Fruit fly (Drosophila melanogaster): ENCODE measurements around the gene FRG1.

Gene FRG1

dm6 chr3L:20299110-20299509 is 2.3 kb upstream of the FRG1 start, which contains the start of gene SCCRO4:
TSS of gene SCCRO4 (plus strand) at chr3L:20299410.
- TF ChIP-seq pan (optimal IDR thresholded peaks at IDR 0.05) (no peak), CG8478 (optimal IDR thresholded peaks at IDR 0.05) (no peak), EcR (GFP tag; optimal IDR thresholded peaks at IDR 0.05) (no peak), Dll (optimal IDR thresholded peaks at IDR 0.05) (no peak), usp (GFP tag; optimal IDR thresholded peaks at IDR 0.05) (no peak), psq (optimal IDR thresholded peaks at IDR 0.05) (no peak)

DNA sequence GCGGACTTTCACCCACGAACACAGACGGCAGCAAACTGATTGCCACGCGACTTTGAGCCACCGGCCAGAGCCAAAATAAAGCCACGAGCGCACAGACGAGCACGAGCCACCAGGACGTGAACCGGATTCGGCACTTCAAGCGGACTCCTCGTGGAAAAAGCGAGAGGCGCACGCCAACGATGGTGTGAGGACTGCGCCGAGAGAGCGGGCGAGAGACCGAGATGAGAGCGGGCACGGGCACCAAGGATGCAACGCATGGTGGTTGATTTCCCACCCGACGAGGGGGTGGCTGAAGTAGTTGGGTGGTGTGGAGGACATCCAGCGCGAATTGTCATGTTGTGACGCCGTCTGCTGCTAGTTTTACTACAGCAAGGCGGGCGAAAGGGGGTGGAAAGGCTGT is 1.7 kb downstream of the FRG1 start, which contains the start of gene gogo:
Gene gogo, minus strand, starts transcription at position 39 of the 400 bp plus-strand sequence.
- TF ChIP-seq EcR (GFP tag; optimal IDR thresholded peaks at IDR 0.05) = no peak
- no peak for TF ChIP-seq usp (GFP tag; optimal IDR thresholded peaks at IDR 0.05)
- no peak for TF ChIP-seq CG8478 (optimal IDR thresholded peaks at IDR 0.05)
- no peak for TF ChIP-seq Dll (optimal IDR thresholded peaks at IDR 0.05)
- TF ChIP-seq pan (optimal IDR thresholded peaks at IDR 0.05) = no peak
- TF ChIP-seq psq (optimal IDR thresholded peaks at IDR 0.05) = no peak

DNA sequence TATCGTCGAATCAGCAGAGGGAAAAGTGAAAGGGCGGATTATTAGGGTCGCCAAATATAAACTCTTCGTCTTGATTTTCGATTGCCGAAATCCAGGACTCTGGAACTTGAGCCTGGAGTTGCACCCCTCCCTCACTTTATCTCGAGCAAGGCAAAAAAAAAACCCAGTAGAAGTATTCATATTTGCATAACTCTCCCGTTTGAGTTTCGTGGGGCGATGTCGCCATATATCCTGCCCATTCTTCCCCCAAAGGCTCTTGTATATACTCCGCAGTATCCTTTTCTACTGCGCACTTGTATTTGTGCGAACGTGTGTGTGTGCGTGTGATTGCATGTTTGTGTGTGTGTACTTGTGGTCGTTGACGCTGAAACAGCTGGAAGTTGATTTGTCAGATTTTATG is 9.7 kb downstream of the FRG1 start:
- no peak for TF ChIP-seq psq (optimal IDR thresholded peaks at IDR 0.05)

DNA sequence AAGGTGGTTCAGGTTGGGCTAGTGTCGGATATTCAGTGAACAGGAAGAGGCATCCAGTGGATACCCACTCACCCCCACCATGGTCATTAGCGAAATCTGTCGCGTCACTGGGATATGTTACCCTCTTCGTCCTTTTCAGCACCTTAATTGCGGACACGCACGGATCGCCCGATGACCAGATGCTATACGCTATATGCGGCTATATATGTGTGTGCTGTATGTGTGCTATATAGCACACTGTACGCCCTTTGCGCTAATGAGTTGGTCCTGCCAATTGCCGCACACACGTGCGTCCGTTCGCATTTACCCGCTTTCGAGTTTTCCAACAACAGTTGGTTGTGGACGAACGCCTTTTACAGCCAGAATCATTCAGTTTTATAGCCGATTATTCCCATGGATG is 15.5 kb downstream of the FRG1 start:
- TF ChIP-seq usp (GFP tag; optimal IDR thresholded peaks at IDR 0.05) (no peak), CG8478 (optimal IDR thresholded peaks at IDR 0.05) (no peak)

- TF ChIP-seq Dll (optimal IDR thresholded peaks at IDR 0.05) (no peak), EcR (GFP tag; optimal IDR thresholded peaks at IDR 0.05) (no peak), pan (optimal IDR thresholded peaks at IDR 0.05) (no peak), psq (optimal IDR thresholded peaks at IDR 0.05) (no peak), usp (GFP tag; optimal IDR thresholded peaks at IDR 0.05) (no peak), CG8478 (optimal IDR thresholded peaks at IDR 0.05) (no peak)
These were observed 20.2 kb downstream of the FRG1 start for dm6 chr3L:20276615-20277014.

DNA sequence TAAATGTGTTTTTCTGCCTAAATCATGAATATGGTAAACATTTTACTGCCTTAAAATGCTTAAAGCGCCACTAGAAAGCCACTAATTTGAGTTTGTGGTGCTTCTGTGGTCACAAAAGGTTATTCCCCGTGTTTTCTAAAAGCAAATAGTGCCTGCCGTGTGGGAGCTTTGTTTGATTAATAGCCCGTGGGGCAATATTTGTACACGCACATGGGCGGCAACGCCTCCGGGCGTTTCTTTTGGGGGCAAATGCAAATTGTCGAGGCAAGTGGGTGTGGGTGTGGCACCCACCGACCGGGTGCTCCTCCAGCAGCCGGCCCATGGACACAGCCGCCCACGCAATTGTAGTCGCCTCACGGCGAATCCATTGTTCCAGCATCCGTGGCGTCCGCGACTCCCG is 20.9 kb downstream of the FRG1 start:
- TF ChIP-seq Dll (optimal IDR thresholded peaks at IDR 0.05) (no peak), CG8478 (optimal IDR thresholded peaks at IDR 0.05) (no peak), usp (GFP tag; optimal IDR thresholded peaks at IDR 0.05) (no peak), EcR (GFP tag; optimal IDR thresholded peaks at IDR 0.05) (no peak), psq (optimal IDR thresholded peaks at IDR 0.05) (no peak), pan (optimal IDR thresholded peaks at IDR 0.05) (no peak)

DNA sequence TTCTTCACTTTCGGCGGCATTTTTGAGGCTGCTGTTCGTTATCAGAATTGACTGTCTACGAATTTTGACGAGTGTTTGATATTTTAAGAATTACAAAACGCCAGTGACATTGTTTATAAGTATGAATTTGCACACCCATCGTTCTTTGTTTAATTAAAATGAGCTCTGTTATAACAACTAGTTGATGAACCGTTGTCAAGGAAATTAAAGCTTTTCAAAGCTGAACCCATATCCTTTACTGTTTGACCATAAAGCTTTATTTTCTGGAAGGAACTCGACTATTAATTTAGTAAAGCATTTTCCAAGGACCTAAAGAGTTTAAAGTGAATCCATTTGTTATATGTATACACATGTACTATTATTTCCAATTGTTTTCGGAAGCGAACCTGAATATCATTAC is 21.5 kb downstream of the FRG1 start, which contains the start of gene CG17122:
Gene CG17122, minus strand, starts transcription at position 101 of the 400 bp plus-strand sequence.
- TF ChIP-seq Dll (optimal IDR thresholded peaks at IDR 0.05) (no peak), psq (optimal IDR thresholded peaks at IDR 0.05) (no peak), pan (optimal IDR thresholded peaks at IDR 0.05) (no peak), EcR (GFP tag; optimal IDR thresholded peaks at IDR 0.05) (no peak)

DNA sequence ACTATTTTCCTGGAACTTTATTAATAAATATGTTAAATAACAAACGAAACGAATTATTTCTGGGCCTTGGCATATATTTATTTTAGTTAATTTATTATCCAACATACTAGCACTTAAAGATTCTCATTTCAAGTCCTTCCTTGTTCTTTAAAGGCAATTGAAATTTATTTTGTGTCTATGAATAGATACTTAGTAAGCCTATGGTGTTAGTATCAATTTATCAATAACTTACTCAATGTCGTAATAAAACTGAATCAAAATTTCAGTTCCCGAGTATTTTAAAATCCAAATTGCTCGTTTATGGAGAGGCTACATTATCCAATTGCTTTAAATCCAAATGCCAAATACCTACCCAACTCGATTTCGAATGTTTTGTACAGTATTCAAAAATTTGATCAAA is 31.3 kb downstream of the FRG1 start, which contains the start of gene CG32228:
Gene CG32228, plus strand, starts transcription at position 301 of the 400 bp plus-strand sequence.
- TF ChIP-seq pan (optimal IDR thresholded peaks at IDR 0.05) = no peak
- no peak for TF ChIP-seq EcR (GFP tag; optimal IDR thresholded peaks at IDR 0.05)
- no peak for TF ChIP-seq psq (optimal IDR thresholded peaks at IDR 0.05)
- TF ChIP-seq Dll (optimal IDR thresholded peaks at IDR 0.05) = no peak
- no peak for TF ChIP-seq CG8478 (optimal IDR thresholded peaks at IDR 0.05)
- TF ChIP-seq usp (GFP tag; optimal IDR thresholded peaks at IDR 0.05) = no peak

- TF ChIP-seq EcR (GFP tag; optimal IDR thresholded peaks at IDR 0.05) (no peak), pan (optimal IDR thresholded peaks at IDR 0.05) (no peak), psq (optimal IDR thresholded peaks at IDR 0.05) (no peak), Dll (optimal IDR thresholded peaks at IDR 0.05) (no peak)
These were observed 49.1 kb downstream of the FRG1 start, which contains the start of gene rdgC for dm6 chr3L:20247513-20248173. TSS of gene rdgC (plus strand) at chr3L:20248080.

All from whole organism.